Worm (Caenorhabditis elegans): ENCODE results near the gene skpt-1.

The skpt-1 gene

ce11 chrIII:5461079-5461478 is 12.9 kb upstream of the skpt-1 start, which contains the start of gene F48E8.3:
TSS of gene F48E8.3 (plus strand) at chrIII:5461379.
- TF ChIP-seq irx-1 (tag; optimal IDR thresholded peaks at IDR 0.05) (no peak), ets-5 (GFP tag; IDR thresholded peaks at IDR 0.05) (no peak), lir-3 (tag; optimal IDR thresholded peaks at IDR 0.05; ENCODE audit: poor library complexity) (no peak), mef-2 (tag; optimal IDR thresholded peaks at IDR 0.05) (no peak), pax-3 (tag; optimal IDR thresholded peaks at IDR 0.05) (no peak), unc-30 (tag; optimal IDR thresholded peaks at IDR 0.05) (no peak), aly-2 (tag; optimal IDR thresholded peaks at IDR 0.05) (no peak), nhr-76 (tag; optimal IDR thresholded peaks at IDR 0.05) (no peak), snu-23 (GFP tag; optimal IDR thresholded peaks at IDR 0.05) (no peak), nhr-20 (tag; optimal IDR thresholded peaks at IDR 0.05) (no peak), grh-1 (GFP tag; IDR thresholded peaks at IDR 0.05) (no peak), ztf-4 (tag; optimal IDR thresholded peaks at IDR 0.05) (no peak), ceh-82 (tag; optimal IDR thresholded peaks at IDR 0.05) (no peak), C04F5.9 (tag; optimal IDR thresholded peaks at IDR 0.05) (no peak), efl-1 (optimal IDR thresholded peaks at IDR 0.05) (no peak), efl-1 (GFP tag; optimal IDR thresholded peaks at IDR 0.05 in 1 of 2) (no peak), dsc-1 (tag; optimal IDR thresholded peaks at IDR 0.05) (no peak), nhr-237 (tag; optimal IDR thresholded peaks at IDR 0.05) (no peak), nhr-47 (tag; optimal IDR thresholded peaks at IDR 0.05) (no peak), lsy-2 (tag; optimal IDR thresholded peaks at IDR 0.05) (no peak), hpl-2 (GFP tag; optimal IDR thresholded peaks at IDR 0.05) (no peak)

DNA sequence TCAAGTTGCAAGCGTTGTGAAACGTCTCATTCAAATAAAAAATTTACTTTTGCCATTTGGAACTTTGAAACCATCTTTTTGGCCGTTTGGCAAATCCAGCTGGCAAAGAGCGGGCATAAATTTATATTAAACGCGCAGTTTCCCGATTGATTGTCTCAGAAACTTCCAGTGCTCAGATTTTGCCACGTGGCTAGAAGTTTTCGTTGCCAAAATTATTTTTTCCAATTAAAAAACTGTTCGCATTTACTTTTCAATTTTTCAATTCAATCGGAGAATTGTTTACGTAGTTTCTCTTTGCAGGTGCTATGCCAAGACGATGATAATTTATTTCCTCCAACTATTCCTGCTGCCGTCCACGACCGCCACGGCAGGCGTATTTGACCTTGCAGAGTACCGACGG is 5.1 kb upstream of the skpt-1 start, which contains the start of gene F48E8.4:
Gene F48E8.4, plus strand, starts transcription at position 301 of the 400 bp plus-strand sequence.
- no peak for TF ChIP-seq fkh-8 (tag; optimal IDR thresholded peaks at IDR 0.05)
- no peak for TF ChIP-seq efl-1 (optimal IDR thresholded peaks at IDR 0.05)
- peak in 1 of 2 experiments; percentile 82 for TF ChIP-seq efl-1 (GFP tag; optimal IDR thresholded peaks at IDR 0.05 in 1 of 2)

- TF ChIP-seq Y116A8C.19 (tag; optimal IDR thresholded peaks at IDR 0.05; ENCODE audit: borderline replicate concordance) (no peak), egl-27 (tag; optimal IDR thresholded peaks at IDR 0.05) (no peak), nhr-85 (tag) (no peak), efl-1 (optimal IDR thresholded peaks at IDR 0.05) (no peak), efl-1 (GFP tag; optimal IDR thresholded peaks at IDR 0.05 in 1 of 2) (peak in 1 of 2 experiments; percentile 35), nhr-90 (tag; optimal IDR thresholded peaks at IDR 0.05; ENCODE audit: poor library complexity) (no peak), lin-15B (tag; optimal IDR thresholded peaks at IDR 0.05) (no peak), ztf-11 (tag; optimal IDR thresholded peaks at IDR 0.05) (no peak), pqm-1 (tag; optimal IDR thresholded peaks at IDR 0.05) (no peak)
Measured at ce11 chrIII:5450430-5450829, 2.2 kb upstream of the skpt-1 start, which contains the start of gene paa-1. TSS of gene paa-1 (plus strand) at chrIII:5450730.

ce11 chrIII:5449762-5450308 is 1.6 kb upstream of the skpt-1 start, which contains the start of gene F48E8.8:
TSS of gene F48E8.8 (minus strand) at chrIII:5449812.
- no peak for TF ChIP-seq zag-1 (tag; optimal IDR thresholded peaks at IDR 0.05)
- TF ChIP-seq F16B12.6 (tag; optimal IDR thresholded peaks at IDR 0.05): peak; percentile 79
- no peak for TF ChIP-seq ceh-63 (GFP tag; optimal IDR thresholded peaks at IDR 0.05)
- TF ChIP-seq nhr-20 (tag; optimal IDR thresholded peaks at IDR 0.05): peak; percentile 50
- peak; percentile 74 for TF ChIP-seq nhr-71 (tag; optimal IDR thresholded peaks at IDR 0.05)
- peak; percentile 56 for TF ChIP-seq swsn-7 (tag; optimal IDR thresholded peaks at IDR 0.05)
- TF ChIP-seq isw-1 (GFP tag; IDR thresholded peaks at IDR 0.05): peak; percentile 33
- TF ChIP-seq skn-1 (tag; optimal IDR thresholded peaks at IDR 0.05): peak; percentile 55
- no peak for TF ChIP-seq egl-13 (tag; optimal IDR thresholded peaks at IDR 0.05)
- TF ChIP-seq tbx-2 (tag; optimal IDR thresholded peaks at IDR 0.05): peak; percentile 81
- peak; percentile 3 for TF ChIP-seq jun-1 (tag; optimal IDR thresholded peaks at IDR 0.05)
- TF ChIP-seq mab-9 (GFP tag; IDR thresholded peaks at IDR 0.05): peak; percentile 81
- peak; percentile 77 to 83 for TF ChIP-seq efl-1 (optimal IDR thresholded peaks at IDR 0.05)
- TF ChIP-seq efl-1 (GFP tag; optimal IDR thresholded peaks at IDR 0.05 in 1 of 2): peak; percentile 65 to 96
- TF ChIP-seq lin-35 (GFP tag; optimal IDR thresholded peaks at IDR 0.05): peak; percentile 65 to 69
- TF ChIP-seq dsc-1 (tag; optimal IDR thresholded peaks at IDR 0.05): peak; percentile 46
- TF ChIP-seq efl-3 (GFP tag; optimal IDR thresholded peaks at IDR 0.05): no peak
- peak; percentile 14 for TF ChIP-seq nhr-77 (tag; optimal IDR thresholded peaks at IDR 0.05)
- peak; percentile 70 for TF ChIP-seq nhr-85 (tag)
- TF ChIP-seq fos-1 (tag; optimal IDR thresholded peaks at IDR 0.05): no peak
- peak in 1 of 2 experiments; percentile 34 for TF ChIP-seq mdl-1 (tag; optimal IDR thresholded peaks at IDR 0.05)
- 0 out of 2 replicates have a peak, but pooled peaks have one; percentile 36 for TF ChIP-seq nhr-19 (GFP tag; conservative IDR thresholded peaks at IDR 0.05)
- TF ChIP-seq dpl-1 (GFP tag; optimal IDR thresholded peaks at IDR 0.05): peak; percentile 34 to 63 (median 62)
- no peak for TF ChIP-seq nhr-28 (tag; optimal IDR thresholded peaks at IDR 0.05)
